Worm (Caenorhabditis elegans) whole organism, L4 larva: ENCODE data around the gene T26H5.8.

Source experiments
- D1046.2 ChIP-seq: fragments of 200-800 bp; sonication (Bioruptor generic); IDR thresholded peaks from 2 replicates; pipeline ENCODE4 v1.3.6; 2022; ENCODE audit warnings: missing genetic modification characterization, missing compliant biosample characterization
- F26F4.8 ChIP-seq: fragments of 200-800 bp; sonication (Bioruptor generic); conservative IDR thresholded peaks from 2 replicates; pipeline ENCODE4 v1.3.6; 2022; ENCODE audit warnings: missing genetic modification characterization, missing compliant biosample characterization
- R02D3.7 ChIP-seq: fragments of 150-350 bp; sonication (generic microtip); optimal IDR thresholded peaks from 3 replicates; lab custom pipeline; 2014; ENCODE audit warnings: missing biosample characterization, missing genetic modification characterization
- Y105C5A.15 ChIP-seq: fragments of 200-800 bp; sonication (Bioruptor generic); IDR thresholded peaks from 2 replicates; pipeline ENCODE4 v1.3.6; 2022; ENCODE audit warnings: missing genetic modification characterization, missing compliant biosample characterization
- Y5F2A.4 ChIP-seq: fragments of 200-800 bp; sonication (Bioruptor generic); optimal IDR thresholded peaks from 2 replicates; lab custom pipeline; 2018; ENCODE audit warnings: mild to moderate bottlenecking, missing genetic modification characterization, missing compliant biosample characterization
- ZK546.5 ChIP-seq, 2 experiments: sonication (generic microtip); optimal IDR thresholded peaks; 2 replicates each; lab custom pipeline; 2017; ENCODE audit warnings: missing biosample characterization in 2 of 2, missing genetic modification characterization in 2 of 2
- aha-1 ChIP-seq: fragments of 150-350 bp; peaks from one replicate; lab custom pipeline; 2014; ENCODE audit warnings: missing biosample characterization, missing genetic modification characterization
- arid-1 ChIP-seq: fragments of 200-800 bp; sonication (Bioruptor generic); conservative IDR thresholded peaks from 2 replicates; pipeline ENCODE4 v1.3.6; 2022; ENCODE audit warnings: missing genetic modification reagents, missing genetic modification characterization, missing compliant biosample characterization
- attf-4 ChIP-seq: sonication (generic microtip); optimal IDR thresholded peaks from 3 replicates; lab custom pipeline; 2017; ENCODE audit warnings: missing biosample characterization, missing genetic modification characterization
- ceh-32 ChIP-seq: sonication (generic microtip); optimal IDR thresholded peaks from 2 replicates; lab custom pipeline; 2016; ENCODE audit warnings: mild to moderate bottlenecking, missing genetic modification characterization, missing compliant biosample characterization; ENCODE audit not compliant: poor library complexity
- ceh-44 ChIP-seq: fragments of 200-800 bp; sonication (Bioruptor generic); IDR thresholded peaks from 2 replicates; pipeline ENCODE4 v1.3.6; 2022; ENCODE audit warnings: missing genetic modification reagents, missing genetic modification characterization, missing compliant biosample characterization
- ceh-62 ChIP-seq: sonication (generic microtip); optimal IDR thresholded peaks from 2 replicates; lab custom pipeline; 2017; ENCODE audit warnings: missing biosample characterization, missing genetic modification characterization
- daf-12 ChIP-seq: fragments of 150-350 bp; optimal IDR thresholded peaks from 2 replicates; lab custom pipeline; 2014; ENCODE audit warnings: missing biosample characterization, missing genetic modification reagents, missing genetic modification characterization
- daf-16 ChIP-seq, 3 experiments: sonication (generic microtip); optimal IDR thresholded peaks; 2 replicates each; lab custom pipeline; 2016 to 2017; ENCODE audit warnings: missing genetic modification characterization in 3 of 3, missing genetic modification reagents in 3 of 3, mild to moderate bottlenecking in 2 of 3, missing compliant biosample characterization in 2 of 3, missing biosample characterization in 1 of 3, moderate library complexity in 1 of 3
- dmd-6 ChIP-seq: fragments of 200-800 bp; sonication (Bioruptor generic); IDR thresholded peaks from 2 replicates; pipeline ENCODE4 v1.3.6; 2022; ENCODE audit warnings: missing genetic modification reagents, missing genetic modification characterization, missing compliant biosample characterization
- dpl-1 ChIP-seq: fragments of 150-350 bp; optimal IDR thresholded peaks from 2 replicates; lab custom pipeline; 2014; ENCODE audit warnings: missing biosample characterization, missing genetic modification reagents, missing genetic modification characterization
- dve-1 ChIP-seq: sonication (generic microtip); optimal IDR thresholded peaks from 2 replicates; lab custom pipeline; 2017; ENCODE audit warnings: antibody characterized with exemption, mild to moderate bottlenecking, missing genetic modification characterization, missing compliant biosample characterization; ENCODE audit not compliant: insufficient read depth
- egl-43 ChIP-seq: fragments of 200-800 bp; sonication (Bioruptor generic); IDR thresholded peaks from 2 replicates; pipeline ENCODE4 v1.3.6; 2022; ENCODE audit warnings: missing genetic modification reagents, missing genetic modification characterization, missing compliant biosample characterization
- hlh-30 ChIP-seq: sonication (generic microtip); optimal IDR thresholded peaks from 2 replicates; lab custom pipeline; 2017; ENCODE audit warnings: antibody characterized with exemption, mild to moderate bottlenecking, missing genetic modification characterization, missing compliant biosample characterization; ENCODE audit not compliant: insufficient read depth
- lin-1 ChIP-seq: fragments of 200-800 bp; sonication (Bioruptor generic); IDR thresholded peaks from 2 replicates; pipeline ENCODE4 v1.3.6; 2022; ENCODE audit warnings: missing genetic modification reagents, missing genetic modification characterization, missing compliant biosample characterization
- lin-15B ChIP-seq: fragments of 150-350 bp; sonication (generic microtip); optimal IDR thresholded peaks from 3 replicates; lab custom pipeline; 2014; ENCODE audit warnings: missing biosample characterization, missing genetic modification characterization
- lin-29 ChIP-seq: fragments of 200-800 bp; sonication (Bioruptor generic); IDR thresholded peaks from 2 replicates; pipeline ENCODE4 v1.3.6; 2022; ENCODE audit warnings: missing genetic modification reagents, missing genetic modification characterization, missing compliant biosample characterization
- lin-38 ChIP-seq: fragments of 200-800 bp; sonication (Bioruptor generic); IDR thresholded peaks from 2 replicates; pipeline ENCODE4 v1.3.6; 2022; ENCODE audit warnings: missing genetic modification reagents, missing genetic modification characterization, missing compliant biosample characterization
- lir-3 ChIP-seq: sonication (generic microtip); optimal IDR thresholded peaks from 2 replicates; lab custom pipeline; 2016; ENCODE audit warnings: mild to moderate bottlenecking, missing genetic modification characterization, missing compliant biosample characterization
- madf-5 ChIP-seq, 2 experiments: fragments of 200-800 bp; sonication (Bioruptor generic); IDR thresholded peaks; 2 replicates each; pipeline ENCODE4 v1.3.6; 2022; ENCODE audit warnings: missing compliant biosample characterization in 2 of 2, missing genetic modification characterization in 2 of 2
- mdt-29 ChIP-seq: fragments of 200-800 bp; sonication (Bioruptor generic); IDR thresholded peaks from 2 replicates; pipeline ENCODE4 v1.3.6; 2022; ENCODE audit warnings: missing genetic modification reagents, missing genetic modification characterization, missing compliant biosample characterization
- mep-1 ChIP-seq: fragments of 150-350 bp; sonication (generic microtip); optimal IDR thresholded peaks from 3 replicates; lab custom pipeline; 2014; ENCODE audit warnings: missing biosample characterization, missing genetic modification characterization
- nhr-102 ChIP-seq: sonication (generic microtip); optimal IDR thresholded peaks from 2 replicates; lab custom pipeline; 2016; ENCODE audit warnings: mild to moderate bottlenecking, missing genetic modification characterization, moderate library complexity, missing compliant biosample characterization
- nhr-28 ChIP-seq: fragments of 150-350 bp; optimal IDR thresholded peaks from 2 replicates; lab custom pipeline; 2014; ENCODE audit warnings: missing biosample characterization, missing genetic modification characterization
- pha-4 ChIP-seq, 2 experiments: fragments of 150-350 bp in 1 of 2; fragments of 200-800 bp in 1 of 2; sonication (Bioruptor generic) in 1 of 2; IDR thresholded peaks in 1 of 2; optimal IDR thresholded peaks in 1 of 2; 2 replicates each; pipeline versions ENCODE4 v1.3.6 to Lab custom; 2014 to 2022; ENCODE audit warnings: missing genetic modification characterization in 2 of 2, missing genetic modification reagents in 2 of 2, missing biosample characterization in 1 of 2, missing compliant biosample characterization in 1 of 2
- php-3 ChIP-seq: fragments of 200-800 bp; sonication (Bioruptor generic); IDR thresholded peaks from 2 replicates; pipeline ENCODE4 v1.3.6; 2022; ENCODE audit warnings: missing genetic modification reagents, missing genetic modification characterization, missing compliant biosample characterization
- pqm-1 ChIP-seq: sonication (generic microtip); optimal IDR thresholded peaks from 2 replicates; lab custom pipeline; 2017; ENCODE audit warnings: missing biosample characterization, missing genetic modification characterization
- rbr-2 ChIP-seq: sonication (generic microtip); optimal IDR thresholded peaks from 2 replicates; lab custom pipeline; 2016; ENCODE audit warnings: missing genotype, missing genetic modification characterization, missing compliant biosample characterization
- saeg-2 ChIP-seq: fragments of 200-800 bp; sonication (Bioruptor generic); IDR thresholded peaks from 2 replicates; pipeline ENCODE4 v1.3.6; 2022; ENCODE audit warnings: missing genetic modification reagents, missing genetic modification characterization, missing compliant biosample characterization
- skn-1 ChIP-seq: fragments of 150-350 bp; optimal IDR thresholded peaks from 2 replicates; lab custom pipeline; 2014; ENCODE audit warnings: missing biosample characterization, missing genetic modification characterization
- spr-1 ChIP-seq: sonication (generic microtip); optimal IDR thresholded peaks from 2 replicates; lab custom pipeline; 2016; ENCODE audit warnings: mild to moderate bottlenecking, missing genetic modification characterization, missing compliant biosample characterization
- unc-130 ChIP-seq: sonication (generic microtip); optimal IDR thresholded peaks from 2 replicates; lab custom pipeline; 2016; ENCODE audit warnings: missing genetic modification reagents, missing genetic modification characterization, missing compliant biosample characterization
- unc-62 ChIP-seq, 3 experiments: fragments of 150-350 bp in 1 of 3; sonication (generic microtip); optimal IDR thresholded peaks in 2 of 3; peaks in 1 of 3; 1 replicate in 1 of 3; 2 replicates in 2 of 3; lab custom pipeline; 2014 to 2017; ENCODE audit warnings: missing biosample characterization in 3 of 3, missing genetic modification characterization in 3 of 3, missing genetic modification reagents in 3 of 3, missing genotype in 1 of 3
- vab-7 ChIP-seq: fragments of 200-800 bp; sonication (Bioruptor generic); IDR thresholded peaks from 2 replicates; pipeline ENCODE4 v1.3.6; 2022; ENCODE audit warnings: missing genetic modification reagents, missing genetic modification characterization, missing compliant biosample characterization
- zfp-2 ChIP-seq: sonication (generic microtip); optimal IDR thresholded peaks from 2 replicates; lab custom pipeline; 2016; ENCODE audit warnings: mild to moderate bottlenecking, missing genetic modification characterization, missing compliant biosample characterization
- zip-11 ChIP-seq: fragments of 200-800 bp; sonication (Bioruptor generic); IDR thresholded peaks from 2 replicates; pipeline ENCODE4 v1.3.6; 2022; ENCODE audit warnings: missing genetic modification characterization, missing compliant biosample characterization
- zip-2 ChIP-seq: fragments of 150-350 bp; optimal IDR thresholded peaks from 2 replicates; lab custom pipeline; 2014; ENCODE audit warnings: missing biosample characterization, missing genetic modification characterization
- ztf-11 ChIP-seq: fragments of 150-350 bp; optimal IDR thresholded peaks from 2 replicates; lab custom pipeline; 2014; ENCODE audit warnings: missing biosample characterization, missing genetic modification characterization
- ztf-7 ChIP-seq: fragments of 150-350 bp; optimal IDR thresholded peaks from 2 replicates; lab custom pipeline; 2014; ENCODE audit warnings: missing biosample characterization, missing genetic modification characterization

Gene T26H5.8

ce11 chrV:15432457-15432856 is at the start of gene T26H5.8:
TSS of gene T26H5.8 (minus strand) at chrV:15432726.
- peak; percentile 80 for TF ChIP-seq nhr-28 (tag; lab: Kevin White, UChicago)
- TF ChIP-seq pqm-1 (tag; lab: Kevin White, UChicago) = peak; percentile 92
- peak; percentile 17 for TF ChIP-seq aha-1 (tag; lab: Kevin White, UChicago)
- TF ChIP-seq D1046.2 = no peak
- TF ChIP-seq daf-16 (GFP tag; optimal IDR thresholded peaks at IDR 0.05; lab: Kevin White, UChicago) = no peak
- peak; percentile 97 for TF ChIP-seq daf-16 (tag; optimal IDR thresholded peaks at IDR 0.05; lab: Kevin White, UChicago)
- TF ChIP-seq dpl-1 (GFP tag; lab: Kevin White, UChicago) = no peak
- no peak for TF ChIP-seq ceh-32 (tag; lab: Kevin White, UChicago)
- no peak for TF ChIP-seq dmd-6 (GFP tag; lab: Robert Waterston, UW)
- TF ChIP-seq ceh-44 (GFP tag; lab: Robert Waterston, UW) = no peak
- peak; percentile 26 for TF ChIP-seq dve-1 (tag; lab: Kevin White, UChicago)
- no peak for TF ChIP-seq mdt-29 (GFP tag; lab: Robert Waterston, UW)
- TF ChIP-seq ztf-11 (tag; lab: Kevin White, UChicago) = no peak

DNA sequence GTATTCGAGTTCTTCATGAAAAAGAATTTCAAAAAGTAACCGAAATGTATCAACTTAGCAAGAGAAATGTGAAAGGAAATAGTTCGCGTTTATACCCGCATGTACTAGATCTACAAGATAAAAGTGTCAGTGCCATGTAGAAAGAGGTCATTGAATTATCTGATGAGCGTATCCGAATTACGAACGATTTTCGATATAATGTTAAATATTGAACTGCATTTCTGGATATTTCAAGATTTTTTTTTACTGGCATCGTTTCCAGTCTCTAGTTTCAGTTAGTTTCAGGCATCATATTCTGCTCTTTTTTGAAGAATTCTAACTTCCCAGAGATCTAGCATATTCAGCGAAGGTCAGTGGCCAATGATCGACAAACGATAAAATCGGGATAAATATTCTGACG is 48.8 kb upstream of the T26H5.8 start, which contains the start of gene nhr-150:
nhr-150 (minus strand) TSS at position 92 of the 400 bp plus-strand sequence.
- TF ChIP-seq ceh-44 (GFP tag; lab: Robert Waterston, UW) (no peak), aha-1 (tag; lab: Kevin White, UChicago) (peak; percentile 92)

DNA sequence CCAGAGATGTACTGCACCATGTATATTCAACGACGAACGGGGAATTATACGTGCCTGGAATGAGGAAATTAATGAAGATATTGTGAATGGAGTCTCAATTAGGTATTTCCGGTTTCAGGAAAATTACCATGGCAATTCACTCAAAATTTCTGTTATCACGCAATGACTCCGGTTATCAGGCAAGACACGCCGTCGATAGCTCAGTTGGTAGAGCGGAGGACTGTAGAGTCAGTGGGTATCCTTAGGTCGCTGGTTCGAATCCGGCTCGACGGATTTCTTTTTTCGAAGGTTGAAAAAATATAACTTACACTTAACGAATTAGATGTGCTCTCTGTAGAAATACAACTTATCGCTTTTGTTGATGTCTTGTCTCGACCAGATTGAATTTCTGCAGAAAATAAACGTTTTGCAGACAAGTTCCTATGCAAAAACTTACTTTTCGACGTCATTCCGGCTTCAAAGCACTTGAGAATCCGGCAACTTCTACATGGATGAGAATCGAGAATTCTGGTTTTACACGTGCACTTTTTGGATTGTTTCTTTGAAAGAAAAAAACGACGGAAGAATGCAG is 48.1 kb upstream of the T26H5.8 start:
- no peak for TF ChIP-seq lin-38 (GFP tag; lab: Robert Waterston, UW)
- TF ChIP-seq vab-7 (GFP tag; lab: Robert Waterston, UW) = 0 out of 2 replicates have a peak, but pooled peaks have one; percentile 34
- no peak for TF ChIP-seq zfp-2
- TF ChIP-seq ceh-62 (tag; lab: Kevin White, UChicago) = no peak
- no peak for TF ChIP-seq mep-1 (tag; lab: Kevin White, UChicago)
- no peak for TF ChIP-seq ztf-11 (tag; lab: Kevin White, UChicago)
- peak; percentile 62; the same call in 1 of the 2 replicates for TF ChIP-seq egl-43 (GFP tag; lab: Robert Waterston, UW)
- no peak for TF ChIP-seq hlh-30 (tag; lab: Kevin White, UChicago)
- TF ChIP-seq skn-1 (tag; lab: Kevin White, UChicago) = no peak
- TF ChIP-seq F26F4.8 (GFP tag; lab: Robert Waterston, UW) = no peak
- no peak for TF ChIP-seq spr-1 (tag; lab: Kevin White, UChicago)
- no peak for TF ChIP-seq php-3 (GFP tag; lab: Robert Waterston, UW)
- no peak for TF ChIP-seq ZK546.5 (tag; optimal IDR thresholded peaks at IDR 0.05; lab: Kevin White, UChicago)
- no peak for TF ChIP-seq madf-5 (GFP tag; IDR thresholded peaks at IDR 0.05; lab: Robert Waterston, UW)
- TF ChIP-seq unc-62 (GFP tag; optimal IDR thresholded peaks at IDR 0.05 in 1 of 2; lab: Kevin White, UChicago) = peak in 1 of 2 experiments; percentile 64
- TF ChIP-seq unc-62 (tag; optimal IDR thresholded peaks at IDR 0.05; lab: Kevin White, UChicago) = no peak
- TF ChIP-seq aha-1 (tag; lab: Kevin White, UChicago) = peak; percentile 91
- TF ChIP-seq Y5F2A.4 (GFP tag; lab: Kevin White, UChicago) = no peak
- no peak for TF ChIP-seq unc-130 (GFP tag; lab: Kevin White, UChicago)
- no peak for TF ChIP-seq attf-4 (tag; lab: Kevin White, UChicago)
- TF ChIP-seq rbr-2 (tag; lab: Kevin White, UChicago) = no peak
- TF ChIP-seq daf-16 (GFP tag; optimal IDR thresholded peaks at IDR 0.05; lab: Kevin White, UChicago) = no peak
- TF ChIP-seq daf-16 (tag; optimal IDR thresholded peaks at IDR 0.05; lab: Kevin White, UChicago) = no peak
- TF ChIP-seq lin-29 (GFP tag; lab: Robert Waterston, UW) = no peak
- TF ChIP-seq zip-2 (tag; lab: Kevin White, UChicago) = no peak
- TF ChIP-seq lin-1 (GFP tag; lab: Robert Waterston, UW) = 0 out of 2 replicates have a peak, but pooled peaks have one; percentile 43
- TF ChIP-seq ztf-7 (tag; lab: Kevin White, UChicago) = no peak
- no peak for TF ChIP-seq zip-11 (GFP tag; lab: Robert Waterston, UW)
- no peak for TF ChIP-seq Y105C5A.15 (GFP tag; lab: Robert Waterston, UW)
- no peak for TF ChIP-seq dpl-1 (GFP tag; lab: Kevin White, UChicago)
- no peak for TF ChIP-seq saeg-2 (GFP tag; lab: Robert Waterston, UW)
- TF ChIP-seq nhr-102 (tag; lab: Kevin White, UChicago) = no peak
- no peak for TF ChIP-seq D1046.2
- TF ChIP-seq arid-1 (GFP tag; lab: Robert Waterston, UW) = 0 out of 2 replicates have a peak, but pooled peaks have one; percentile 30
- TF ChIP-seq lin-15B (tag; lab: Kevin White, UChicago) = no peak
- TF ChIP-seq daf-12 (tag; lab: Kevin White, UChicago) = no peak
- no peak; the same call in 1 of the 2 replicates for TF ChIP-seq pha-4 (GFP tag; IDR thresholded peaks at IDR 0.05; lab: Robert Waterston, UW)
- no peak for TF ChIP-seq pha-4 (tag; optimal IDR thresholded peaks at IDR 0.05; lab: Kevin White, UChicago)
- TF ChIP-seq lir-3 (tag; lab: Kevin White, UChicago) = no peak
- TF ChIP-seq R02D3.7 = no peak
